Worm (Caenorhabditis elegans) whole organism, midembryonic: ENCODE measurements around the gene C04G6.6.
"Not testable (repeated sequence)": the region's sequence is repeated elsewhere in the genome, so short reads cannot be mapped to it uniquely, and the experiment has no call there.

Source experiments
- T22C8.4 ChIP-seq: fragments of 200-800 bp; sonication (Bioruptor generic); IDR thresholded peaks from 2 replicates; pipeline ENCODE4 v1.3.6; 2022; ENCODE audit warnings: missing genetic modification characterization, missing compliant biosample characterization
- cog-1 ChIP-seq: sonication (generic microtip); optimal IDR thresholded peaks from 2 replicates; lab custom pipeline; 2016; ENCODE audit warnings: missing genetic modification characterization, missing compliant biosample characterization
- flt-1 ChIP-seq: fragments of 200-800 bp; sonication (Bioruptor generic); IDR thresholded peaks from 2 replicates; pipeline ENCODE4 v1.3.6; 2022; ENCODE audit warnings: missing genetic modification characterization, missing compliant biosample characterization
- klf-2 ChIP-seq: fragments of 200-800 bp; sonication (Bioruptor generic); conservative IDR thresholded peaks from 2 replicates; pipeline ENCODE4 v1.3.6; 2022; ENCODE audit warnings: missing genetic modification reagents, missing genetic modification characterization, missing compliant biosample characterization
- med-1 ChIP-seq: sonication (generic microtip); optimal IDR thresholded peaks from 2 replicates; lab custom pipeline; 2017; ENCODE audit warnings: missing genetic modification characterization, mild to moderate bottlenecking, missing compliant biosample characterization, antibody characterized with exemption, missing genetic modification reagents; ENCODE audit not compliant: insufficient read depth
- ref-1 ChIP-seq: fragments of 200-800 bp; sonication (Bioruptor generic); conservative IDR thresholded peaks from 2 replicates; pipeline ENCODE4 v1.3.6; 2022; ENCODE audit warnings: missing genetic modification reagents, missing genetic modification characterization, missing compliant biosample characterization
- tab-1 ChIP-seq: fragments of 200-800 bp; sonication (Bioruptor generic); IDR thresholded peaks from 2 replicates; pipeline ENCODE4 v1.3.6; 2022; ENCODE audit warnings: missing genetic modification characterization, missing compliant biosample characterization
- ztf-23 ChIP-seq: fragments of 200-800 bp; sonication (Bioruptor generic); IDR thresholded peaks from 2 replicates; pipeline ENCODE4 v1.3.6; 2022; ENCODE audit warnings: missing genetic modification reagents, missing genetic modification characterization, missing compliant biosample characterization
- ztf-29 ChIP-seq: fragments of 200-800 bp; sonication (Bioruptor generic); IDR thresholded peaks from 2 replicates; pipeline ENCODE4 v1.3.6; 2022; ENCODE audit warnings: missing genetic modification reagents, missing genetic modification characterization, missing compliant biosample characterization

Gene C04G6.6

ce11 chrII:5115235-5115634 is 15.7 kb upstream of the C04G6.6 start, which contains the start of gene msp-74:
msp-74 (minus strand) TSS chrII:5115335.
- not testable (repeated sequence) for TF ChIP-seq tab-1 (GFP tag; lab: Robert Waterston, UW); cog-1; T22C8.4 (GFP tag; lab: Robert Waterston, UW)

- TF ChIP-seq med-1 (GFP tag; lab: Kevin White, UChicago): no peak
- TF ChIP-seq cog-1: no peak
- no peak for TF ChIP-seq klf-2 (GFP tag; lab: Robert Waterston, UW)
- no peak for TF ChIP-seq flt-1
- no peak for TF ChIP-seq ztf-29 (GFP tag; lab: Robert Waterston, UW)
- TF ChIP-seq tab-1 (GFP tag; lab: Robert Waterston, UW): no peak
- no peak for TF ChIP-seq ref-1 (GFP tag; lab: Robert Waterston, UW)
- no peak for TF ChIP-seq T22C8.4 (GFP tag; lab: Robert Waterston, UW)
- no peak for TF ChIP-seq ztf-23 (GFP tag; lab: Robert Waterston, UW)
Measured at ce11 chrII:5112082-5112481, 12.5 kb upstream of the C04G6.6 start, which contains the start of gene F09C12.8. F09C12.8 (plus strand) TSS chrII:5112382.

ce11 chrII:5109693-5110092 is 10.1 kb upstream of the C04G6.6 start, which contains the start of gene F09C12.2:
F09C12.2 (plus strand) TSS chrII:5110012.
- no peak for TF ChIP-seq flt-1
- TF ChIP-seq tab-1 (GFP tag; lab: Robert Waterston, UW): no peak
- no peak for TF ChIP-seq T22C8.4 (GFP tag; lab: Robert Waterston, UW)
- TF ChIP-seq med-1 (GFP tag; lab: Kevin White, UChicago): no peak

DNA sequence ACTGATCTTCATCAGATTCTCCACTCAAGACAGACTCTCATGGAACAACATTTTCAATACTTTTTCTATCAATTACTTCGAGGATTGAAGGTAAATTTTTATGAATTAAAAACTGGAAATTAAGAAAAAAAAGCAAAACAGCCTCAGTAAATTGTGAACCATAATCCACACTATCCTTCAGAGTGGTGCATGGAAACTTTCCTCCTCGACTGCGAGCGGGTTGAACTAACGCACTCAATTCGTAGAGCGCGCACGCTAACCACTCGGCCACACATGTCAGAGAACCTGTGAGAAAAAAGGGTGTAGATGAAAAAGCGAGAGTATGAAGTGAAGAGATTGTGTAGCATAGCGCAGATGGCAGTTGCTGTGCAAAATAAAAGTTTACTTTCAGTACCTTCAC is 5.5 kb upstream of the C04G6.6 start:
- TF ChIP-seq med-1 (GFP tag; lab: Kevin White, UChicago) (peak; percentile 90), klf-2 (GFP tag; lab: Robert Waterston, UW) (peak; percentile 95), cog-1 (peak; percentile 91), ref-1 (GFP tag; lab: Robert Waterston, UW) (peak; percentile 97), ztf-23 (GFP tag; lab: Robert Waterston, UW) (peak; percentile 96), tab-1 (GFP tag; lab: Robert Waterston, UW) (peak; percentile 98), T22C8.4 (GFP tag; lab: Robert Waterston, UW) (peak; percentile 94), flt-1 (peak; percentile 99), ztf-29 (GFP tag; lab: Robert Waterston, UW) (peak; percentile 98)

DNA sequence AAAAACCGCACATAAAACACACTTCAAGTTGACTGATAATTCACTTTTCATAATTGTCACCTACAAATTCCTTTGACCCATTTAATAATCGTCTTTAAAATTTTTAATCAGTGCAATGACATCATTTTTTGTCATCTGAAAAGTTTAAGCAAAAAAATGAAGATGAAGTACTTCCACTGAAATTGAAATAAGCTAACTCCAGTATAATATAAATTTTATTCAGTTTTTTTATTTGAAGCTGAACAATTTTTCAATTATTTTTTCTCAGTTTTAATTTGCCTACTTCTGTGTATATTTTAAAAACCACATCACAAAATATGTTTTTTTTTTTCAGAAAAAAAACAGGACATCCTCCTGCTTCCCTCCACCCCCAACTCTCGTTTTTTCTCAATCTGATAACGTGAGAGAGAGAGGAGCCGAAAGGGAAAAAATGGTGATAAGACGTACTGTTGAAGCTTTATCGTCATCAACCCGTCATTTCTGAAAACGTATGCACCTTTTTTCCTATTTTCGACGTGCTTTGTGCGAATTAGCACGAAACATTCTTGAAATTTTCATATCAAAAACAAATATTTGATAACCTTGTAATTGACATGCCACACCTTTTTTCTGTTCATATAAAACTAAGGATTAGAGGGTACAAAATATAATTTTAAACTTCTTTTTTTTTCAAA is 4.4 kb upstream of the C04G6.6 start, which contains the start of the genes C04G6.11 and mpk-2:
TSS of gene C04G6.11 (minus strand) at position 51 of the 674 bp plus-strand sequence.
TSS of gene mpk-2 (plus strand) at position 335 of the 674 bp plus-strand sequence.
- TF ChIP-seq ztf-23 (GFP tag; lab: Robert Waterston, UW) (no peak), ztf-29 (GFP tag; lab: Robert Waterston, UW) (no peak), tab-1 (GFP tag; lab: Robert Waterston, UW) (no peak), flt-1 (no peak), klf-2 (GFP tag; lab: Robert Waterston, UW) (no peak)

DNA sequence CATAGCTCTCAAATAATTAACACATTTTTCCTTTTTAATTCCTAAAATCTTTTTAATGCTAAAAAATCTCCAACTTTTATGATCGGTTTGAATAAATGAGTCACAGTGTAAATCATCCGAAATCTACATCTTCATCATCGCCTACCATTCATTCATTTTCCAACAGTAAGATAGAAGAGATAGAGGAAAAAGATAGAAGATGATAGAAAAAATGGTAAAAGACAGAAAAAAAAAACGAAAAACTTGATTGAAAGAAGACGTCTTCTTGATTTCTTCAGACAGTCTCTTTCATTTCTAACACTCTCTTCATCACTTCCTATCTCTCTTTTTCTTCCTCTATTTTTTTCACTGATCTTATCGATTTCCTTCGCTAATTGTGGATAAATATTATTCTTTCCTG is 3.6 kb upstream of the C04G6.6 start:
- TF ChIP-seq cog-1: no peak
- no peak for TF ChIP-seq tab-1 (GFP tag; lab: Robert Waterston, UW)
- TF ChIP-seq ref-1 (GFP tag; lab: Robert Waterston, UW): no peak
- no peak for TF ChIP-seq klf-2 (GFP tag; lab: Robert Waterston, UW)
- no peak for TF ChIP-seq flt-1
- no peak for TF ChIP-seq med-1 (GFP tag; lab: Kevin White, UChicago)

ce11 chrII:5101701-5102100 is 2.2 kb upstream of the C04G6.6 start, which contains the start of the genes idpb-3 and idpb-1:
idpb-3 (minus strand) TSS chrII:5101801.
idpb-1 (plus strand) TSS chrII:5101984.
- TF ChIP-seq tab-1 (GFP tag; lab: Robert Waterston, UW) (no peak), ref-1 (GFP tag; lab: Robert Waterston, UW) (no peak), ztf-29 (GFP tag; lab: Robert Waterston, UW) (no peak), med-1 (GFP tag; lab: Kevin White, UChicago) (no peak), klf-2 (GFP tag; lab: Robert Waterston, UW) (no peak), T22C8.4 (GFP tag; lab: Robert Waterston, UW) (no peak), flt-1 (no peak), cog-1 (no peak), ztf-23 (GFP tag; lab: Robert Waterston, UW) (no peak)

DNA sequence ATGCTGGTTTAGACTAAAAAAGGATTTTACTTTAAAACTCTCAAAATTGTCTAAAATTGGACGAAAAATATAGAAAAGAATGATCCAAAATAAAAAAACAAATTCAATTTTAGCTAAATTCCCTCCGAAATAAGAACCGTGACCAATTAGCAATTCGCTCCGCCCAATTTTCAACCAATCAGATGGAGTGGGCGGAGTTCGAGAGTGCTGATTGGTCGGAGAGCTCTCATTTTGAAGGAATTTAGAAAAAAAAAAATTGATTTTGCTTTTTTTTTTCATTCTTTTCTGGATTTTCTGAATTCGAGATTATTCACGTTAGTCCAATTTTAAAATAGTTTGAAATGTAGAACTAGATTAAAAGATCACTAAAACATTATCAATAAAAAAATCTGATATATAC is 515 bp downstream of the C04G6.6 start:
- TF ChIP-seq klf-2 (GFP tag; lab: Robert Waterston, UW): no peak
- TF ChIP-seq ztf-23 (GFP tag; lab: Robert Waterston, UW): no peak

ce11 chrII:5097463-5097862 is 2.1 kb downstream of the C04G6.6 start:
- peak; percentile 98 for TF ChIP-seq ztf-23 (GFP tag; lab: Robert Waterston, UW)
- TF ChIP-seq ztf-29 (GFP tag; lab: Robert Waterston, UW): peak; percentile 57; the same call in 1 of the 2 replicates
- peak; percentile 98 for TF ChIP-seq klf-2 (GFP tag; lab: Robert Waterston, UW)
- TF ChIP-seq ref-1 (GFP tag; lab: Robert Waterston, UW): peak; percentile 99
- peak; percentile 88 for TF ChIP-seq flt-1
- peak; percentile 85 for TF ChIP-seq tab-1 (GFP tag; lab: Robert Waterston, UW)

- no peak for TF ChIP-seq ref-1 (GFP tag; lab: Robert Waterston, UW)
- TF ChIP-seq med-1 (GFP tag; lab: Kevin White, UChicago): no peak
- TF ChIP-seq cog-1: no peak
- TF ChIP-seq flt-1: no peak
- TF ChIP-seq T22C8.4 (GFP tag; lab: Robert Waterston, UW): no peak
- TF ChIP-seq ztf-23 (GFP tag; lab: Robert Waterston, UW): no peak
- TF ChIP-seq klf-2 (GFP tag; lab: Robert Waterston, UW): no peak
- no peak for TF ChIP-seq ztf-29 (GFP tag; lab: Robert Waterston, UW)
- TF ChIP-seq tab-1 (GFP tag; lab: Robert Waterston, UW): no peak
Measured at ce11 chrII:5093945-5094344, 5.6 kb downstream of the C04G6.6 start, which contains the start of gene C04G6.13. C04G6.13 (plus strand) TSS chrII:5094245.
